Worm (Caenorhabditis elegans) whole organism, late embryonic: ENCODE measurements around the gene aat-2.

ENCODE experiments used
- fkh-10 ChIP-seq: fragments of 150-350 bp; optimal IDR thresholded peaks from 2 replicates; lab custom pipeline; 2014; ENCODE audit warnings: missing biosample characterization, missing genetic modification reagents, missing genetic modification characterization
- pha-4 ChIP-seq: fragments of 150-350 bp; optimal IDR thresholded peaks from 2 replicates; lab custom pipeline; 2018; ENCODE audit warnings: missing biosample characterization, missing genetic modification reagents, missing genetic modification characterization
- unc-86 ChIP-seq: sonication (generic microtip); optimal IDR thresholded peaks from 2 replicates; lab custom pipeline; 2016; ENCODE audit warnings: missing genetic modification characterization, missing compliant biosample characterization

DNA sequence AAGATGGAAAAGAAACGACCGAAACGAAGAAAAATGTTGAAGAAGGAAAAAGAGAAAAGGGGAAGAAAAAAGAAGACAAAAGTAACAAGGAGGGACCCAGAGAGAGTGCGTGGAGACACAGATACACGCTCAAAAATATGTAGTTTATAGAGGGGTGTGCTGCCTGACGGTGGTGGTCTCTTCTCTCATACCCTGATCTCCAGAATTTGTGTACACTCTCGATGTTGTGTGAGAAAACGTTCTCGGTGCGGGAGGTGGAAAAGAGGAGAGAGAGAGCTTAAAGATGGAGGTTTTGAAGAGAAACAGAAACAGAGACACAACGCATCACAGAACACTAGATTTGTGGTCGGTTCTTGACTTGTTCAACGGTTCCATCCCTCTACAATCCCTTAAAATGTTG is 27.4 kb upstream of the aat-2 start:
- TF ChIP-seq unc-86 (tag; lab: Kevin White, UChicago) (no peak), pha-4 (tag; lab: Kevin White, UChicago) (no peak), fkh-10 (GFP tag; lab: Kevin White, UChicago) (no peak)
